Worm (Caenorhabditis elegans) whole organism, L1 larva: ENCODE results near the gene pac-1.

Source experiments
- C04F5.9 ChIP-seq: sonication (generic microtip); optimal IDR thresholded peaks from 2 replicates; lab custom pipeline; 2016; ENCODE audit warnings: missing genetic modification characterization, missing compliant biosample characterization
- C16A3.4 ChIP-seq: fragments of 150-350 bp; optimal IDR thresholded peaks from 2 replicates; lab custom pipeline; 2014; ENCODE audit warnings: missing biosample characterization, missing genetic modification characterization
- F16B12.6 ChIP-seq: fragments of 150-350 bp; optimal IDR thresholded peaks from 2 replicates; lab custom pipeline; 2014; ENCODE audit warnings: missing biosample characterization, missing genetic modification characterization
- Y116A8C.19 ChIP-seq: sonication (generic microtip); optimal IDR thresholded peaks from 2 replicates; lab custom pipeline; 2016; ENCODE audit warnings: missing compliant biosample characterization, missing genetic modification characterization, borderline replicate concordance
- alr-1 ChIP-seq: fragments of 200-800 bp; sonication (Bioruptor generic); optimal IDR thresholded peaks from 2 replicates; lab custom pipeline; 2018; ENCODE audit warnings: borderline replicate concordance, mild to moderate bottlenecking, missing genetic modification characterization, missing compliant biosample characterization
- aly-2 ChIP-seq: fragments of 150-350 bp; optimal IDR thresholded peaks from 2 replicates; lab custom pipeline; 2014; ENCODE audit warnings: missing biosample characterization, missing genetic modification characterization
- ama-1 ChIP-seq: fragments of 150-350 bp; optimal IDR thresholded peaks from 2 replicates; lab custom pipeline; 2014
- blmp-1 ChIP-seq: fragments of 150-350 bp; optimal IDR thresholded peaks from 2 replicates; lab custom pipeline; 2014; ENCODE audit warnings: missing biosample characterization, missing genetic modification characterization
- ceh-63 ChIP-seq: fragments of 200-800 bp; sonication (Bioruptor generic); optimal IDR thresholded peaks from 2 replicates; lab custom pipeline; 2018; ENCODE audit warnings: mild to moderate bottlenecking, missing genetic modification characterization, missing compliant biosample characterization
- ceh-82 ChIP-seq, 3 experiments: fragments of 150-350 bp in 1 of 3; sonication (generic microtip) in 2 of 3; optimal IDR thresholded peaks; 2 replicates each; lab custom pipeline; 2014 to 2017; ENCODE audit warnings: missing biosample characterization in 3 of 3, missing genetic modification characterization in 3 of 3
- ceh-88 ChIP-seq: fragments of 200-800 bp; sonication (Bioruptor generic); IDR thresholded peaks from 2 replicates; pipeline ENCODE4 v1.3.6; 2022; ENCODE audit warnings: missing genetic modification characterization, missing compliant biosample characterization
- dsc-1 ChIP-seq: sonication (generic microtip); optimal IDR thresholded peaks from 2 replicates; lab custom pipeline; 2016; ENCODE audit warnings: mild to moderate bottlenecking, missing genetic modification characterization, missing compliant biosample characterization
- efl-1 ChIP-seq, 4 experiments: fragments of 150-350 bp; optimal IDR thresholded peaks in 3 of 4; peaks in 1 of 4; 1 replicate in 1 of 4; 2 replicates in 3 of 4; lab custom pipeline; 2014; ENCODE audit warnings: missing biosample characterization in 2 of 4, missing genetic modification characterization in 2 of 4, missing genetic modification reagents in 2 of 4
- egl-27 ChIP-seq, 2 experiments: fragments of 150-350 bp in 1 of 2; sonication (generic microtip); optimal IDR thresholded peaks; 3 replicates each; lab custom pipeline; 2017 to 2018; ENCODE audit warnings: missing biosample characterization in 2 of 2, missing genetic modification characterization in 2 of 2, missing genetic modification reagents in 2 of 2
- elt-3 ChIP-seq, 6 experiments: fragments of 150-350 bp in 1 of 6; sonication (generic microtip); optimal IDR thresholded peaks; 2 replicates each; lab custom pipeline; 2017 to 2018; ENCODE audit warnings: missing biosample characterization in 6 of 6, missing genetic modification characterization in 6 of 6, inconsistent platforms in 1 of 6
- fkh-8 ChIP-seq: sonication (generic microtip); optimal IDR thresholded peaks from 2 replicates; lab custom pipeline; 2016; ENCODE audit warnings: mild to moderate bottlenecking, missing genetic modification characterization, missing compliant biosample characterization
- fos-1 ChIP-seq: fragments of 150-350 bp; optimal IDR thresholded peaks from 2 replicates; lab custom pipeline; 2014; ENCODE audit warnings: missing biosample characterization, missing genetic modification characterization
- hpl-2 ChIP-seq: fragments of 150-350 bp; optimal IDR thresholded peaks from 2 replicates; lab custom pipeline; 2014; ENCODE audit warnings: missing biosample characterization, missing genetic modification reagents, missing genetic modification characterization
- irx-1 ChIP-seq: sonication (generic microtip); optimal IDR thresholded peaks from 2 replicates; lab custom pipeline; 2016; ENCODE audit warnings: missing genetic modification characterization, missing compliant biosample characterization
- jun-1 ChIP-seq: fragments of 150-350 bp; optimal IDR thresholded peaks from 2 replicates; lab custom pipeline; 2014; ENCODE audit warnings: missing biosample characterization, missing genetic modification reagents, missing genetic modification characterization
- lin-14 ChIP-seq: fragments of 200-800 bp; sonication (Bioruptor generic); optimal IDR thresholded peaks from 2 replicates; lab custom pipeline; 2018; ENCODE audit warnings: mild to moderate bottlenecking, missing genetic modification characterization, moderate library complexity, missing compliant biosample characterization
- lsy-2 ChIP-seq, 2 experiments: fragments of 150-350 bp; optimal IDR thresholded peaks; 2 replicates each; lab custom pipeline; 2014; ENCODE audit warnings: missing biosample characterization in 2 of 2, missing genetic modification characterization in 2 of 2
- mdl-1 ChIP-seq, 2 experiments: fragments of 150-350 bp; optimal IDR thresholded peaks; 2 replicates each; lab custom pipeline; 2014 to 2017; ENCODE audit warnings: missing biosample characterization in 2 of 2, missing genetic modification characterization in 2 of 2, inconsistent platforms in 1 of 2
- mef-2 ChIP-seq: fragments of 150-350 bp; optimal IDR thresholded peaks from 2 replicates; lab custom pipeline; 2014; ENCODE audit warnings: missing biosample characterization, missing genetic modification characterization
- mep-1 ChIP-seq: fragments of 150-350 bp; optimal IDR thresholded peaks from 2 replicates; lab custom pipeline; 2014; ENCODE audit warnings: missing biosample characterization, missing genetic modification characterization
- nhr-11 ChIP-seq: fragments of 150-350 bp; optimal IDR thresholded peaks from 2 replicates; lab custom pipeline; 2014; ENCODE audit warnings: missing biosample characterization, missing genetic modification characterization
- nhr-12 ChIP-seq: sonication (generic microtip); optimal IDR thresholded peaks from 2 replicates; lab custom pipeline; 2017; ENCODE audit warnings: missing biosample characterization, missing genetic modification characterization
- nhr-19 ChIP-seq: fragments of 200-800 bp; sonication (Bioruptor generic); conservative IDR thresholded peaks from 2 replicates; pipeline ENCODE4 v1.3.6; 2022; ENCODE audit warnings: missing genetic modification characterization, missing compliant biosample characterization
- nhr-28 ChIP-seq: fragments of 150-350 bp; optimal IDR thresholded peaks from 2 replicates; lab custom pipeline; 2014; ENCODE audit warnings: missing biosample characterization, missing genetic modification characterization
- nhr-47 ChIP-seq: sonication (generic microtip); optimal IDR thresholded peaks from 2 replicates; lab custom pipeline; 2016; ENCODE audit warnings: mild to moderate bottlenecking, missing genetic modification characterization, moderate library complexity, missing compliant biosample characterization
- nhr-71 ChIP-seq: sonication (generic microtip); optimal IDR thresholded peaks from 2 replicates; lab custom pipeline; 2016; ENCODE audit warnings: mild to moderate bottlenecking, missing genetic modification characterization, moderate library complexity, missing compliant biosample characterization
- nhr-85 ChIP-seq: sonication (generic microtip); peaks from one replicate; lab custom pipeline; 2016; ENCODE audit warnings: missing genetic modification characterization, inconsistent platforms, missing compliant biosample characterization
- nhr-90 ChIP-seq: sonication (generic microtip); optimal IDR thresholded peaks from 2 replicates; lab custom pipeline; 2016; ENCODE audit warnings: mild to moderate bottlenecking, missing genetic modification characterization, missing compliant biosample characterization; ENCODE audit not compliant: poor library complexity
- pag-3 ChIP-seq: sonication (generic microtip); optimal IDR thresholded peaks from 2 replicates; lab custom pipeline; 2017; ENCODE audit warnings: missing genetic modification characterization, mild to moderate bottlenecking, missing compliant biosample characterization, antibody characterized with exemption, borderline replicate concordance; ENCODE audit not compliant: insufficient read depth
- pax-3 ChIP-seq: fragments of 200-800 bp; sonication (Bioruptor generic); optimal IDR thresholded peaks from 2 replicates; lab custom pipeline; 2018; ENCODE audit warnings: mild to moderate bottlenecking, missing genetic modification characterization, moderate library complexity, missing compliant biosample characterization
- rnt-1 ChIP-seq: sonication (generic microtip); optimal IDR thresholded peaks from 2 replicates; lab custom pipeline; 2016; ENCODE audit warnings: mild to moderate bottlenecking, missing genetic modification characterization, moderate library complexity, missing compliant biosample characterization
- snpc-4 ChIP-seq: fragments of 150-350 bp; optimal IDR thresholded peaks from 2 replicates; lab custom pipeline; 2014; ENCODE audit warnings: missing biosample characterization, missing genetic modification characterization
- snu-23 ChIP-seq: sonication (generic microtip); optimal IDR thresholded peaks from 2 replicates; lab custom pipeline; 2016; ENCODE audit warnings: missing genetic modification characterization, missing compliant biosample characterization
- unc-62 ChIP-seq: fragments of 150-350 bp; optimal IDR thresholded peaks from 2 replicates; lab custom pipeline; 2014; ENCODE audit warnings: missing biosample characterization, missing genetic modification reagents, missing genetic modification characterization
- unc-86 ChIP-seq: sonication (generic microtip); optimal IDR thresholded peaks from 2 replicates; lab custom pipeline; 2016; ENCODE audit warnings: missing genetic modification characterization, missing compliant biosample characterization
- unc-98 ChIP-seq: fragments of 200-800 bp; sonication (Bioruptor generic); IDR thresholded peaks from 2 replicates; pipeline ENCODE4 v1.3.6; 2022; ENCODE audit warnings: missing genetic modification characterization, missing compliant biosample characterization
- vab-15 ChIP-seq: sonication (generic microtip); optimal IDR thresholded peaks from 2 replicates; lab custom pipeline; 2017; ENCODE audit warnings: missing genotype, mild to moderate bottlenecking, missing genetic modification characterization, missing compliant biosample characterization
- xbp-1 ChIP-seq: sonication (generic microtip); optimal IDR thresholded peaks from 2 replicates; lab custom pipeline; 2016; ENCODE audit warnings: missing genetic modification characterization, missing compliant biosample characterization
- zip-4 ChIP-seq: fragments of 200-800 bp; sonication (Bioruptor generic); optimal IDR thresholded peaks from 2 replicates; lab custom pipeline; 2018; ENCODE audit warnings: mild to moderate bottlenecking, missing genetic modification characterization, moderate library complexity, missing compliant biosample characterization
- ztf-4 ChIP-seq: fragments of 150-350 bp; optimal IDR thresholded peaks from 2 replicates; lab custom pipeline; 2014; ENCODE audit warnings: missing biosample characterization, missing genetic modification characterization

Gene pac-1

DNA sequence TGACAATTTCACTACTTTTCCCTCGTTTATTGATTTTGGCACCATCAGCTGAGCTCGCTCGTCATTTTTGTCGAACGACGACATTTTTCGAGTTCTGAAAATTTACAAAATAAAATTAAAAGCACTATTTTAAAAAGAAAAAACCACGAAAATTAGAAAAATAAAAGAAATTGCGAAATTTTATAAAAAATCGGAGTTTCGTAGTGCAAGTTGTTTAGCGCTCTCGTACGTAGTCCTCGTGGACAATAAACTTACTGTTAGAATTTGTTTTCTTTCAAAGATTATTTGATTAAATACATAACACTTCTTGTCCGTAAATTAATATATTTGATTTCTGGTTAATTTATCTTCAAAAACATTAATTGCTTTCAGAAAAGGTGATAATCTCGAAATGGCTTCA, 4.6 kb upstream of the pac-1 start, which contains the start of the genes ess-2 and F42H10.2 (continued):
- peak; percentile 83 for TF ChIP-seq zip-4 (GFP tag; lab: Kevin White, UChicago)
- peak; percentile 53 for TF ChIP-seq nhr-71 (tag; lab: Kevin White, UChicago)
- peak; percentile 64 to 87 for TF ChIP-seq lsy-2 (tag; optimal IDR thresholded peaks at IDR 0.05; lab: Kevin White, UChicago)
- TF ChIP-seq jun-1 (tag; lab: Kevin White, UChicago), result no peak
- peak; percentile 40 for TF ChIP-seq rnt-1 (tag; lab: Kevin White, UChicago)
- TF ChIP-seq blmp-1, result peak; percentile 54
- peak; percentile 36 for TF ChIP-seq xbp-1 (tag; lab: Kevin White, UChicago)
- no peak for TF ChIP-seq mef-2 (tag; lab: Kevin White, UChicago)
- TF ChIP-seq ceh-82 (tag; optimal IDR thresholded peaks at IDR 0.05; lab: Kevin White, UChicago), result peak in 2 of 3 experiments; percentile 19 to 46
- peak; percentile 62 for TF ChIP-seq snu-23 (GFP tag; lab: Kevin White, UChicago)
- peak; percentile 67 for TF ChIP-seq C16A3.4 (tag; lab: Kevin White, UChicago)

- TF ChIP-seq ztf-4 (tag; lab: Kevin White, UChicago), result no peak
- TF ChIP-seq ceh-88 (GFP tag; lab: Robert Waterston, UW), result no peak
- TF ChIP-seq pax-3, result no peak
- TF ChIP-seq alr-1 (tag; lab: Kevin White, UChicago), result no peak
- no peak for TF ChIP-seq nhr-47
- no peak for TF ChIP-seq snu-23 (GFP tag; lab: Kevin White, UChicago)
- no peak for TF ChIP-seq lin-14 (GFP tag; lab: Kevin White, UChicago)
- TF ChIP-seq F16B12.6, result no peak
- TF ChIP-seq aly-2 (tag; lab: Kevin White, UChicago), result no peak
- TF ChIP-seq unc-62, result no peak
- TF ChIP-seq egl-27 (tag; optimal IDR thresholded peaks at IDR 0.05; lab: Kevin White, UChicago), result no peak
- no peak for TF ChIP-seq nhr-28 (tag; lab: Kevin White, UChicago)
- TF ChIP-seq hpl-2 (GFP tag; lab: Kevin White, UChicago), result no peak
Observed at ce11 chrIII:8491945-8492344, 2.9 kb upstream of the pac-1 start.

ce11 chrIII:8503341-8503740, 8.5 kb downstream of the pac-1 start:
- TF ChIP-seq snpc-4 (tag; lab: Kevin White, UChicago), result no peak
- TF ChIP-seq blmp-1, result peak; percentile 71
- peak in 1 of 2 experiments; percentile 22 for TF ChIP-seq efl-1 (optimal IDR thresholded peaks at IDR 0.05; lab: Kevin White, UChicago)
- TF ChIP-seq efl-1 (GFP tag; optimal IDR thresholded peaks at IDR 0.05 in 1 of 2; lab: Kevin White, UChicago), result no peak
- TF ChIP-seq lsy-2 (tag; optimal IDR thresholded peaks at IDR 0.05; lab: Kevin White, UChicago), result no peak
- TF ChIP-seq unc-86 (tag; lab: Kevin White, UChicago), result peak; percentile 36
- no peak for TF ChIP-seq ceh-63 (GFP tag; lab: Kevin White, UChicago)
- no peak for TF ChIP-seq dsc-1 (tag; lab: Kevin White, UChicago)
- TF ChIP-seq nhr-85, result peak; percentile 77
- TF ChIP-seq lin-14 (GFP tag; lab: Kevin White, UChicago), result peak; percentile 44

ce11 chrIII:8504176-8504763, 9.5 kb downstream of the pac-1 start:
- no peak for TF ChIP-seq ama-1 (lab: Kevin White, UChicago)
- TF ChIP-seq lin-14 (GFP tag; lab: Kevin White, UChicago), result peak; percentile 36
- no peak for TF ChIP-seq nhr-12 (tag; lab: Kevin White, UChicago)
- TF ChIP-seq nhr-71 (tag; lab: Kevin White, UChicago), result no peak
- TF ChIP-seq nhr-11 (tag; lab: Kevin White, UChicago), result no peak
- peak in 1 of 2 experiments; percentile 19 for TF ChIP-seq mdl-1 (tag; optimal IDR thresholded peaks at IDR 0.05; lab: Kevin White, UChicago)
- peak; percentile 74 for TF ChIP-seq blmp-1
- TF ChIP-seq fkh-8 (tag; lab: Kevin White, UChicago), result no peak
- TF ChIP-seq vab-15 (tag; lab: Kevin White, UChicago), result no peak
- no peak for TF ChIP-seq efl-1 (optimal IDR thresholded peaks at IDR 0.05; lab: Kevin White, UChicago)
- TF ChIP-seq efl-1 (GFP tag; optimal IDR thresholded peaks at IDR 0.05 in 1 of 2; lab: Kevin White, UChicago), result peak in 1 of 2 experiments; percentile 91
- TF ChIP-seq nhr-19, result no peak
- no peak for TF ChIP-seq unc-98 (GFP tag; lab: Robert Waterston, UW)
- TF ChIP-seq nhr-90 (tag; lab: Kevin White, UChicago), result no peak
- no peak for TF ChIP-seq fos-1
- TF ChIP-seq C04F5.9, result no peak
- no peak for TF ChIP-seq Y116A8C.19 (tag; lab: Kevin White, UChicago)
- no peak for TF ChIP-seq irx-1 (tag; lab: Kevin White, UChicago)
- no peak for TF ChIP-seq F16B12.6
- no peak for TF ChIP-seq ceh-82 (tag; optimal IDR thresholded peaks at IDR 0.05; lab: Kevin White, UChicago)
- no peak for TF ChIP-seq mep-1 (tag; lab: Kevin White, UChicago)
- TF ChIP-seq elt-3 (tag; optimal IDR thresholded peaks at IDR 0.05; lab: Kevin White, UChicago), result peak in 1 of 6 experiments; percentile 50
- TF ChIP-seq snpc-4 (tag; lab: Kevin White, UChicago), result no peak
- no peak for TF ChIP-seq pag-3 (tag; lab: Kevin White, UChicago)
